Fruit fly (Drosophila melanogaster) whole organism: Measurements from ENCODE around the gene Spn85F.

Experiments
- CG8478 ChIP-seq: fragments of >200 bp; optimal IDR thresholded peaks from 2 replicates; lab custom pipeline; 2018; ENCODE audit warnings: inconsistent platforms
- Dll ChIP-seq: fragments of >200 bp; optimal IDR thresholded peaks from 2 replicates; lab custom pipeline; 2017
- EcR ChIP-seq, 2 experiments: fragments of >200 bp; optimal IDR thresholded peaks; 2 replicates each; lab custom pipeline; 2017; ENCODE audit warnings: missing biosample characterization in 2 of 2, missing genetic modification characterization in 2 of 2, missing genetic modification reagents in 2 of 2
- pan ChIP-seq: fragments of >200 bp; optimal IDR thresholded peaks from 2 replicates; lab custom pipeline; 2017
- psq ChIP-seq: fragments of >200 bp; optimal IDR thresholded peaks from 2 replicates; lab custom pipeline; 2017
- usp ChIP-seq: fragments of >200 bp; optimal IDR thresholded peaks from 2 replicates; lab custom pipeline; 2017; ENCODE audit warnings: missing biosample characterization, missing genetic modification characterization, mixed read lengths

Gene Spn85F

DNA sequence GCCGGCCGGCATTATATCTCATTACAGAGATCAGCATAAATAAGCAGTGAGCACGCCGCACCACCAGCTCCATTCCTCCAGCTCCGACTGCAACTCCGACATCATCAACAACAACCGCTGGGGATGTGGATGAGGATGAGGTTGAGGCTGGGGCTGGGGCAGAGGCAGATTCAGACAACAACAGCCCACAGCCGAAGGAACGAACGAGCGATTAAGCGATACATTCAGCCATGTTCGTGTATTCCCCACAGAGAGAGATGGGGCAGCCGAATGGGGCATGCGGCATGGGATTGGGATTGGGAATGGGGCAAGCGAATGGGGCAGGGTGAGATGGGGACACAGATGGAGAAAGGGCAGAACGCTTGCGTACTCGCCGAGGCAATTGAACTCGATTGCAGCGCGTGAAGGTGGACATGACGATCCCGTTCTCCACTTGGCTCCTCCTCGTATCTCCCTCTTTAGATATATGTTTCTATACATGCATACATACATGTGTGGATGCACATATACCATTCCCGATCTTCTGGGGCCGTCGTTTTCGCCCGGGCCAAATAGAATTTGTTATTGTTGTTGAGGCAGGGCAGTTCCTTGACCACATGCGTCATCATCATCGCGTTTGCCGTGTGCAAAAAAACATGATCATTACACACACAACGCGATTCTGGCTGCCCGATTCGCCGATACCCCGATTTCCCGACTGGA is 32.2 kb upstream of the Spn85F start:
- TF ChIP-seq pan (lab: Kevin White, UChicago): no peak
- TF ChIP-seq usp (GFP tag; lab: Kevin White, UChicago): no peak
- peak in 1 of 2 experiments; percentile 82 for TF ChIP-seq EcR (GFP tag; optimal IDR thresholded peaks at IDR 0.05; lab: Kevin White, UChicago)
- no peak for TF ChIP-seq Dll (lab: Kevin White, UChicago)

DNA sequence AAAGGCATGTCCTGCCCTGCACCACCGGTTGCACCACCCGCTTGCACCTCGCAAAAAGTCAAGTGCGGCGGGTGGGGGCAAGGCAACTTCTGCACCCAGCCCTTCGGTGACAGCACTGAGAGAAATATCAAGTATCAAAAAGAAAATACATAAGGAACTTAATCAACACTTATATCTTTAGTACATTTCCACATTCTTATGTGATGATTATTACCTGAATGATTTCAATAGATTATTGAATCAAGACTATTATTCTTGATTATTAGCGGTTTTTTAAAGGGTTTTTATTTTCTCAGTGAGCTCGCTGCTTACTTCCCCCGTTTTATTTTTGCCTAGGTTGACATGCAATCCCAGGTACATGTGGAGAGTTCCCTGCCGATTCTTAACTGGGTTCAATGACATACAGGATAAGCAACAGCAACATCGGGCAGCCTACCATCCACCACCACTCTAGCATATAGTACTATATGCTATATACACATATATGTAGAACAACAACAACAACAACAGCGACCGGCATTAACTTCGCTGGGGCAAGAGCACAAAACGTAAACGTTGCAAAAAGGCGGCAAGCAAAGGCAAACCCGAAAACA is 30.8 kb upstream of the Spn85F start:
- no peak for TF ChIP-seq Dll (lab: Kevin White, UChicago)
- peak in 1 of 2 experiments; percentile 62 for TF ChIP-seq EcR (GFP tag; optimal IDR thresholded peaks at IDR 0.05; lab: Kevin White, UChicago)
- TF ChIP-seq pan (lab: Kevin White, UChicago): no peak

DNA sequence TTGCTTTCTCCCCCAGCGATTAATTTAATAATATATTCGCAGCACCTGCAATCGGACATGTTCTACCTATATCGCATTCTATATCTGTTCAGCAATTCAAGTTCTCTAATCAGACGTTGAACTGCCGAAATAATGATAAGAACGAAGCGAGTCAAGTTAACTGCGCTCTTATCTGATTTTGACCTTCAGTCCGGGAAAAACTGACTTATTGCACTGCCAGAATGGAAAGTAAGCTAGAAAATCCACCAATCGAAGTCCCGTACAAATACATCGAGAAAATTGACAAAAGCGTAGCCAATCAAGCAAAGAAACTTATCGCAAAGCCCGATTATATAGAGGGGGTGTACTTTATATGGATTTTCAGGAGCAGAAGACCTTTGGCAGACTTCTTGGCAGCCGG is 28.7 kb upstream of the Spn85F start:
- no peak for TF ChIP-seq pan (lab: Kevin White, UChicago)
- TF ChIP-seq Dll (lab: Kevin White, UChicago): no peak
- TF ChIP-seq psq: no peak

DNA sequence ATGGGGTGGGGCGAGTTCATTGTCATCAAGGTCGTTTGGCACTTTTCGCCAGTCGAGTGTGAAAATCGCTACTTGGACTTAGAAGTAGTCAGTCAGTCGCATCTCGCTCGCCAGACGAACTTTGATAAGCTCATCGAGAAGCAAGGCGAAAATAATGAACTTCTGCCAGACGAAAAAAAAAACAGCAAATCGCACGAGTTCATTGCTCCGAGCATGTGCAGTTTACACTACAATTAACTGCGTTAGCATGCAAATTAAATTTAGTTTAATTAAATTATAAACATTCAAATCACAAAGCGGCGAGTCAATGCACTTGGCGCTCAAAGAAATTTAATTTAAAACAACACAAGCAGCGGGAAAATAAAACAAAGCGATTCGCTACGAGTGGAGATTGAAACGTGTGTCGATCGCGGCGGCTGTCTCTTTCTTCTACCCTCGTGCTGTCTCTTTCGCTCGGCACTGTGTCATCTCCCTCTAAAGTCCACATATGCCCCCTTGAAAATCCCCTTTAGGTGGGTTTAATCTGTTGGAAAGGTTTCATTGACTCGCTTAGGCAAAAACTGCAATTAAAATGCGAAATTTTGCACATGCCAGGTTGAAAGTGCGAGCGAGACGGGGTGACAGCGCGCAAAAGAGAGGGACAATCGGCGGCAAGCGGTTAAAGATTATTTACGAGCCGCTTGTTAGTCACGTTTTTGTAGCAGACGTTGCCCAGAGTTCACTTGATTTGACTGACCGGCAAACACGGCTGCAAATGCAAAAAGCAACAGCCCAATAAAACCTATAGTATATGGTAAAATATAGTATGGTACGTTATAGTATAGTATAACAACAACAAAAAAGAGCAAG is 27.9 kb upstream of the Spn85F start:
- TF ChIP-seq Dll (lab: Kevin White, UChicago) (no peak), CG8478 (lab: Kevin White, UChicago) (peak; percentile 40), psq (no peak), usp (GFP tag; lab: Kevin White, UChicago) (no peak), EcR (GFP tag; optimal IDR thresholded peaks at IDR 0.05; lab: Kevin White, UChicago) (peak; percentile 16 to 58)

DNA sequence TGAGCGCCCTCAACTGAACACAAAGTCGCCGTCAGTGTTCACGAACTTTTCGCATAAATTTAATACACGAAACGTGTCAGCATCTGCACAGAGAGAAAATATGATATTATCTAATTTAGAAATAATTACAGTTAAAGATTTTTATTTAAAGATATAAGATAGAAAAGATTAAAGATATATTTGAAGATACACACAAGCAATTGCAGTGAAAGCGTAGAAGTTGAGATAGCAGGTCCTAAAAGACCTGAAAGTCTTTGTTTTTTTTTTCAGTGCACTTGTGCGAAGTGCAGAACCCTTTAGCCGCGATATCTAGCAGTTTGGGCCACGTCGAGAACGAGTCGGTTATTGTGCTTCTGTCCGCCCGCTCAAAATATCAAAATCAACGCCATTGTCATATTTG is 19.5 kb upstream of the Spn85F start:
- no peak for TF ChIP-seq Dll (lab: Kevin White, UChicago)
- TF ChIP-seq EcR (GFP tag; optimal IDR thresholded peaks at IDR 0.05; lab: Kevin White, UChicago): no peak
- TF ChIP-seq pan (lab: Kevin White, UChicago): no peak
- TF ChIP-seq psq: no peak
- no peak for TF ChIP-seq CG8478 (lab: Kevin White, UChicago)

DNA sequence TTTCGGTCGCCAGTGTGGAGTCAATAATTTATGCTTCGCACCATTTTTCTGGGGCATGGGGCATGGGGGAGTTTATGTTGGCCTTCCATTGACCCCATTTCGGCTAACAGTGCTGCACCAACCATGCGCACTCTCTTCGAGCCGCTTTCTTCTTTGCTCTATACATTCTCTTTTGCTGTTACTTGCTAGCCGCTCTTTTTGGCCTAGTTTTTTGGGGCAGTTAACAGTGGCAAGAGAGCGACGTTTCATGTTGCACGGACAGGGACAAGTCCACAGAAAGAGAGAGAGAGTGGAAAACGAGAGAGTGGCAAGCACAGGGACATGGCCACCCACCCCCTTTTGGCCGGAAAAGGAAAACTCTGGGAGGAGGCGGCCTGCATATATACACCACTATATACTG is 18.0 kb upstream of the Spn85F start:
- no peak for TF ChIP-seq psq
- no peak for TF ChIP-seq pan (lab: Kevin White, UChicago)
- no peak for TF ChIP-seq CG8478 (lab: Kevin White, UChicago)
- no peak for TF ChIP-seq EcR (GFP tag; optimal IDR thresholded peaks at IDR 0.05; lab: Kevin White, UChicago)
- TF ChIP-seq usp (GFP tag; lab: Kevin White, UChicago): no peak
- no peak for TF ChIP-seq Dll (lab: Kevin White, UChicago)

DNA sequence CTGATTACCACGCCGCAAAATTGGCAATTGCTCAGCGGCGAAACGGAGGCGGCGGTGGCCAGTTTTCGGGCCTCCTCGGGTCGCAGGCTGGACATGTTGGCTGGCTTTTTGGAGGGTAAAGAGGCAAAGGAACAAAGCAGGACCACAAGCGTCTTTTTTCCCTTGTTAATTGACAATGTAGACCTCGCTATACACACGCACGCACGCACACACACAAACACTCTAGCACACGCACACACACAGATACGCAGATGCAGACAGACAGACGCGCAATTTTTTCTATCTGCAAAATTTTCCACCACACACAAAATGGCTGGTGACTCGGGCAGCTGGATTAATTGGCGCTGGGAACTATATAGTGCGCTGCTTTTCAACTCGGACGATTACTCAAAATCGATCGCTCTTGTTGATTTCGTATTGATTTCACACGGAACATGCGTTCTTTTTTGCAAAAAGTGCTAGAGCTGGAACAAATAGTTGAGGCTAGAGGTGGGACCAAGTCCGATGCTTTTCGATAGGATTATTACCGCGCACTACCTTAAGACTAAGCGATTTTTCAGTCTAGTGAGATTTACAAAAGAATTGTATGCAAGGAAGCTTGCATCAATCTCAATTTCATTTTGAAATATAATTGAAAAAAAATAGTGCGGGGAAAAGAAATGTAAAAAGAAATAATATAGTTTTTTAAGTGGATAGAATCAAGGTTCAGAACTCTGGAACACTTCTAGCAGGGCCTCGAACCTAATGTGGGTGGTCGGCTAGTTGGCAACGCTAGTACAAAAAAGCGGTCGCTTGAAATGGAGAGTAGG is 11.2 kb upstream of the Spn85F start, which contains the start of gene Art4:
TSS of gene Art4 (minus strand) at position 476 of the 809 bp plus-strand sequence.
- no peak for TF ChIP-seq psq
- TF ChIP-seq CG8478 (lab: Kevin White, UChicago): no peak
- TF ChIP-seq EcR (GFP tag; optimal IDR thresholded peaks at IDR 0.05; lab: Kevin White, UChicago): no peak
- no peak for TF ChIP-seq Dll (lab: Kevin White, UChicago)
- no peak for TF ChIP-seq usp (GFP tag; lab: Kevin White, UChicago)
- no peak for TF ChIP-seq pan (lab: Kevin White, UChicago)

DNA sequence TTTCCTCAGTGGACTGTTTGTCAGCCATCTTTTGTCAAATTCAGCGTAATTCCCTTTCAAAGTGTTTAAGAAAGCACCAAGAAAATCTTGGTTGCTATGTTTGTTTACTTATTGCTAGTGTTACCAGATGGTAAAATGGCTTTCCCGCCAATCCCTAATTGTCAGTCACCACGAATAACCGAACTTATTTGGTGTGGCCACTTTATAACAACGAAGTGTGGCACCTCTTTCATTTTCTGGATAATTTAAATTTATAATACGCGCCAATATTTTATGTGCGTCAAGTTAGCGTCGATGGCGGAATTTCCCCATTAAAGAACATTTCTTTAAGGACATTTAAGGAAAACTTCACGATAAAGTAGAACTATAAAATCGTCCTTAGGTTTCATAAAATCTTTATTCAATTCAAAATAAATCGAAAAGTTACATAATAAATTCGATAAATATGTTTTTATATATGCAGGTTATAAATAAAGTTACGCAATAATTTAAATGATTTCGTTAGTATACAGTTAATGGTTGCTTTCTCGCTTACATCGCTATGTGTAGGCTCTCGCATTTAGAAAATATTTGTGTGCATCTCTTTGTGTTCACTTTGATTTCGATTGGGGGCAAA is 4.3 kb downstream of the Spn85F start, which contains the start of gene CG5359:
TSS of gene CG5359 (minus strand) at position 103 of the 616 bp plus-strand sequence.
- no peak for TF ChIP-seq pan (lab: Kevin White, UChicago)
- no peak for TF ChIP-seq Dll (lab: Kevin White, UChicago)
- TF ChIP-seq CG8478 (lab: Kevin White, UChicago): no peak

DNA sequence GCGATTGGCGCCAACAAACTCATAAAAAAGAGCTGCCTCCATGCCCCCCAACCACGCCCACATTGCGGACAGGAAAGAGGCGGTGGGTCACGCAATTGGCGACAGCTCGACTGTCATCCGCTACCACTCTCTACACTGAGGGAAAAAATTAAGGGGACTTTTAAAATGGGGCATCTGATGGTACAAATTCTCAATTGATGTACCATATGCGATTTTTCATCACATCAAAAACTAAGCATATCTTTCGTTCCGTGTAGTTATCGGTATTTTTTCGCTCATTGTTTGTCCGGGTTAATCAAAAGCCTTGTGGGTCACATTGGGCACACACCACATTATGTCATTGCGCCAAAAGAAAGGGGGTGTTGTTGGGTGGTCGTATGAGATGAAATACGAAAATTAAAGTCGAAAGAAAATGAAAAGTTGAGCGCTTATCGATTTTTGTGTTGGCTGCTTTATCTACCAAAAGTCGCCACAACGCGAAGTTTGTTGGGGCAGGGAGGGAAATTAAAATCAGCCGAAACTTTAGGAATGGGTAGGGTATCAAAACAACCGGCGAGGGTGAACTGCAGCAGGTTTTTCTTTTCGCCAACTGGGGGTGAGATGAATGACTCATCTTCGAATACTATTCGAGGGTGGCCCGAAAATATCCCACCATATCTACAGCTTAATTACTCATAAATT is 27.2 kb downstream of the Spn85F start:
- TF ChIP-seq CG8478 (lab: Kevin White, UChicago) (no peak), Dll (lab: Kevin White, UChicago) (no peak), usp (GFP tag; lab: Kevin White, UChicago) (no peak), EcR (GFP tag; optimal IDR thresholded peaks at IDR 0.05; lab: Kevin White, UChicago) (no peak), psq (no peak), pan (lab: Kevin White, UChicago) (no peak)

DNA sequence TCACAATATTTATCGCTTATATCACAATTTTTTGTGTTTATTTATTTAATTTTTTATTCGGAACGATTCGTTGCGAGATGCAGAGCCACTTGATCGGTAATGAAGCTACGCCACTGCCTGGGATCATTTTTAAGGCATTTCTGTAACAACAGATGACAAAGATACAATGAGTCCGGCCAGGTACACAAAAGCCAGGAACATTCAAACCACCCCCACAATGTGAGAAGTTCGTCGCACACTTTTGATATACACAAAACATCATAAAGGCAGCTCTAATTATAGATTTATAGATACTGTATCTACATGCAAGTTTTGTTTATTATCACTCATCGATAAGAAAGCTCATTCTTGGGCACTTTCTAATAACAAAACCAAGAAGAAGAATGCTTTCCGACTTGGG is 28.1 kb downstream of the Spn85F start, which contains the start of gene CG31407:
TSS of gene CG31407 (minus strand) at position 101 of the 400 bp plus-strand sequence.
- TF ChIP-seq pan (lab: Kevin White, UChicago) (no peak), CG8478 (lab: Kevin White, UChicago) (no peak), usp (GFP tag; lab: Kevin White, UChicago) (no peak), Dll (lab: Kevin White, UChicago) (no peak), psq (no peak), EcR (GFP tag; optimal IDR thresholded peaks at IDR 0.05; lab: Kevin White, UChicago) (no peak)
